Worm (Caenorhabditis elegans): Measurements from ENCODE around the gene acl-2.

The acl-2 gene

DNA sequence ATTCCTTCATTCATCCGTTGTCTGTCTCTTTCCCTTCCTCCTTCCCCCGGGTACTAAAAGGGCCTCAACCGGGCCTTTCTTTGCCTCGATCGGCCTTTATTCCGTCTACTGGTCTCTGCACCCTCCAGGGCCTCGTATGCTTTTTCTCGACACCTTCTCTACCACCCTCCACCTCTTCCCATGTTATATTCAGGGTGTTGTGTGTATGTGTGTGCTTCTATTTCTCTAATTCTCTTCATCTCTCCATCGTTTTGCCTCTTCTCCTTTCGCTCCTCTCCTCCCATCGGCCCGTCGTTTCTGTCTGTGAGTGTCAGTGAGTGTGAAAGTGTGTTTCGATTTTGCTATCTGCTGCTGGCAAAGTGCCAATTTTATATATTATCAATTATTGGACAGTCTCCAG lies 8.9 kb upstream of the acl-2 start (continued):
- TF ChIP-seq pha-4 (tag; optimal IDR thresholded peaks at IDR 0.05) (peak; percentile 62), ztf-26 (tag; optimal IDR thresholded peaks at IDR 0.05) (peak; percentile 54), attf-5 (GFP tag; optimal IDR thresholded peaks at IDR 0.05) (peak; percentile 32), C17E4.6 (GFP tag; IDR thresholded peaks at IDR 0.05) (no peak), K11D2.4 (GFP tag; IDR thresholded peaks at IDR 0.05) (0 out of 2 replicates have a peak, but pooled peaks have one; percentile 33), efl-1 (GFP tag; optimal IDR thresholded peaks at IDR 0.05) (no peak), lin-54 (GFP tag; optimal IDR thresholded peaks at IDR 0.05) (peak; percentile 36), lin-40 (tag; optimal IDR thresholded peaks at IDR 0.05) (peak; percentile 55), lsy-27 (tag; optimal IDR thresholded peaks at IDR 0.05; ENCODE audit: borderline replicate concordance, insufficient read depth) (no peak), ceh-91 (GFP tag; IDR thresholded peaks at IDR 0.05) (no peak), B0019.2 (GFP tag; conservative IDR thresholded peaks at IDR 0.05) (no peak), rpc-1 (optimal IDR thresholded peaks at IDR 0.05) (no peak), rpc-1 (tag; optimal IDR thresholded peaks at IDR 0.05) (no peak), nhr-90 (tag; optimal IDR thresholded peaks at IDR 0.05) (no peak), ztf-28 (GFP tag; IDR thresholded peaks at IDR 0.05) (no peak), K12H6.12 (tag; optimal IDR thresholded peaks at IDR 0.05) (peak; percentile 49), atf-7 (tag; optimal IDR thresholded peaks at IDR 0.05) (peak; percentile 38), dox-1 (GFP tag; IDR thresholded peaks at IDR 0.05) (peak; percentile 69), tbp1 (GFP tag; optimal IDR thresholded peaks at IDR 0.05) (peak; percentile 33), ztf-18 (tag; optimal IDR thresholded peaks at IDR 0.05) (peak; percentile 19), madf-10 (tag; optimal IDR thresholded peaks at IDR 0.05) (peak; percentile 47), dpl-1 (GFP tag; optimal IDR thresholded peaks at IDR 0.05) (no peak), B0336.3 (GFP tag; IDR thresholded peaks at IDR 0.05) (peak; percentile 69), ceh-27 (GFP tag; optimal IDR thresholded peaks at IDR 0.05) (peak; percentile 48), sptf-2 (GFP tag; optimal IDR thresholded peaks at IDR 0.05) (peak; percentile 13), zfh-2 (GFP tag; conservative IDR thresholded peaks at IDR 0.05) (peak; percentile 79), D2030.7 (GFP tag; IDR thresholded peaks at IDR 0.05) (no peak), him-1 (tag; optimal IDR thresholded peaks at IDR 0.05) (no peak), madf-8 (GFP tag; conservative IDR thresholded peaks at IDR 0.05) (no peak), pbrm-1 (GFP tag; IDR thresholded peaks at IDR 0.05) (0 out of 2 replicates have a peak, but pooled peaks have one; percentile 36), C06A6.2 (GFP tag; conservative IDR thresholded peaks at IDR 0.05) (0 out of 2 replicates have a peak, but pooled peaks have one; percentile 15), ets-4 (GFP tag; optimal IDR thresholded peaks at IDR 0.05) (no peak), cebp-1 (GFP tag; IDR thresholded peaks at IDR 0.05) (peak; percentile 36; the same call in 1 of the 2 replicates), cebp-1 (tag; optimal IDR thresholded peaks at IDR 0.05) (peak; percentile 71)

DNA sequence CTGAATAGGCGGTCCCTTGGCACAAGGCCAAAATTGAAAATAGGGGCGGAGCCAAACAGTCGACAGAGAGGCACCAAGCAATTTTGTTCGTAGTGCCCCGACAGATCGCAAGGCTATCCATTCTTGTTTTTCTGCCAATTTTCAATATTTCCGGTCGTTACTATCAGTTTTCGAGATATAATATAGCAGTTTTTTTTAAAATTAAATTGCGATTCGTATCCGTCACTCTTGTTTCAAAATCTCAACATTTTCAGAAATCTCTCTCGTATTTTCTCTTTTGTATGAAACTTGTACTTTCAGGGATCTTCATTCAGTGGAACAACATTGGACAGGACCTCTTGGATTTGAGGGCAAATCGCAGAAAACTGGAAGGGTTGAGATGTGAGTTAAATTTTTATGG lies 6.1 kb upstream of the acl-2 start, which contains the start of gene F57A8.1:
Gene F57A8.1, plus strand, starts transcription at position 301 of the 400 bp plus-strand sequence.
- TF ChIP-seq ceh-100 (GFP tag; IDR thresholded peaks at IDR 0.05) = no peak
- no peak for TF ChIP-seq tbx-9 (tag; optimal IDR thresholded peaks at IDR 0.05; ENCODE audit: borderline replicate concordance)
- TF ChIP-seq madf-3 (GFP tag; IDR thresholded peaks at IDR 0.05) = no peak
- no peak for TF ChIP-seq nhr-179 (tag; optimal IDR thresholded peaks at IDR 0.05)
- no peak for TF ChIP-seq mxl-1 (tag; optimal IDR thresholded peaks at IDR 0.05)
- TF ChIP-seq sdz-38 (tag; optimal IDR thresholded peaks at IDR 0.05) = no peak
- TF ChIP-seq ceh-79 (tag; optimal IDR thresholded peaks at IDR 0.05) = no peak
- no peak for TF ChIP-seq F57C9.4 (tag; optimal IDR thresholded peaks at IDR 0.05)
- TF ChIP-seq lin-40 (tag; optimal IDR thresholded peaks at IDR 0.05) = no peak
- TF ChIP-seq C06A6.2 (GFP tag; conservative IDR thresholded peaks at IDR 0.05) = no peak
